Worm (Caenorhabditis elegans) whole organism, L4/young adult: ENCODE measurements around the gene grl-25.

ENCODE experiments used
- W03F9.2 ChIP-seq: fragments of 150-350 bp; optimal IDR thresholded peaks from 2 replicates; lab custom pipeline; 2014; ENCODE audit warnings: missing biosample characterization, missing genetic modification characterization
- him-1 ChIP-seq: sonication (generic microtip); optimal IDR thresholded peaks from 2 replicates; lab custom pipeline; 2016; ENCODE audit warnings: missing genotype, missing genetic modification reagents, missing genetic modification characterization, missing compliant biosample characterization

ce11 chrIII:9012309-9012708 is 50.2 kb downstream of the grl-25 start, which contains the start of gene F59B2.9:
- TF ChIP-seq him-1 (tag; lab: Kevin White, UChicago) (no peak), W03F9.2 (tag; lab: Kevin White, UChicago) (no peak)
